Fruit fly (Drosophila melanogaster): ENCODE data around the gene CNPYb.

dm6 chr3L:19080926-19081700, 14.9 kb downstream of the CNPYb start:
- TF ChIP-seq insv (optimal IDR thresholded peaks at IDR 0.05) (no peak), psq (optimal IDR thresholded peaks at IDR 0.05) (no peak), h (optimal IDR thresholded peaks at IDR 0.05) (no peak), ttk (optimal IDR thresholded peaks at IDR 0.05) (no peak), Myc (optimal IDR thresholded peaks at IDR 0.05) (no peak), Sin3A (optimal IDR thresholded peaks at IDR 0.05) (no peak)

Data from Kc167 (cell line).